Worm (Caenorhabditis elegans) whole organism, L4/young adult: ENCODE measurements around the gene sre-27.

Experiments
- W03F9.2 ChIP-seq: fragments of 150-350 bp; optimal IDR thresholded peaks from 2 replicates; lab custom pipeline; 2014; ENCODE audit warnings: missing biosample characterization, missing genetic modification characterization
- dao-5 ChIP-seq: sonication (generic microtip); optimal IDR thresholded peaks from 2 replicates; lab custom pipeline; 2016; ENCODE audit warnings: missing genotype, missing genetic modification characterization, moderate library complexity, missing compliant biosample characterization
- him-1 ChIP-seq: sonication (generic microtip); optimal IDR thresholded peaks from 2 replicates; lab custom pipeline; 2016; ENCODE audit warnings: missing genotype, missing genetic modification reagents, missing genetic modification characterization, missing compliant biosample characterization

DNA sequence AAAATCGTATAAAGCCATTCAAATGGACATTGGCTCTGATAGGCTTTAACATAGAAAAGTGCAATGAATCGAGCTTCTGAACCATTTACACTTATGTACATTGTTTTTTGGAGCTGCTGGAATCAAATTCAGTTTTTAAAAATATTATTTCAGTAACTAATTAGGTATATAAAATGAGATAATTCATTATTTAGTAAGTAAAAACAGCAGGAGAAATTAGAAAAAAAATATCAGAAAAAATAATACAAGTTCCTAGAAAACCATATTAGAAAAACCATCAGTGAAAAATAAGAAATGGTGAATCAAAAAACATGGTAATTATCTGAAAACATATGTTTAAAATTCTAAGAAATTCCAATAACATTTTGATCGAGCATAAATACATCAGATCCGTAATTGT is 19.8 kb downstream of the sre-27 start, which contains the start of gene F57G9.7:
- no peak for TF ChIP-seq W03F9.2 (tag; lab: Kevin White, UChicago)
- no peak for TF ChIP-seq dao-5 (tag; lab: Kevin White, UChicago)
- TF ChIP-seq him-1 (tag; lab: Kevin White, UChicago) = no peak
